Fruit fly (Drosophila melanogaster): ENCODE results near the gene Pkd2.
A peak's percentile ranks its signal among the peaks of the same experiment; 100 is the strongest.

Pkd2 gene

DNA sequence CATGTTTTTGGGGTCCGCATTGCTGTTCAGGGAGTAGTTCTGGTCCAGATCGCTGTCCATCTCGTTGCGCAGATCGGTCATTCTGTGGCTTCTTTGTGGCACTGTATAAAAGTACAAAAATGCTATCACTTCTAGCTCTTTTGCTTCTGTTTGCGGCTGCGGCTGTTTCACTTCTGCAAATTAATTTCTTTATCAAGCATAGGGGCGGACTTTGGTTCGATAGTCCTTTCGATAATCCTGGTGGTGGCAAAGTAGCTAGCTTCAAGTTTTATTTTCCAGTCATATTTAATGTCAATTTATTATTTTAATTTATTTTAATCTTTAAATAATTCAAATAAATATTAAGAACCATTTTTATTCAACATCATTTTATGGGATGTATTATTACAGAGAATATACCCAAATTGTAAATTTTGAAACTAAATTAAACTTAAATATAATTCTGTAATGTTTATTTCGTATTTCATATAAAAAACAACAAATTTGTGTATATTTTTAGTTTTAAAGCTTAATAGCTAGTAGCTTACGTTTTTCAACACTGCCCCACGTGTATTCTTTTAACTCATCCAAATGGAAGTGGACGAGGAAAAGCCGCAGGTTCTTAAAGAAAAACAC is 29.5 kb downstream of the Pkd2 start, which contains the start of the genes CG5446 and Trm1 (continued):
- TF ChIP-seq tll (GFP tag; optimal IDR thresholded peaks at IDR 0.05) (no peak), wek (GFP tag; optimal IDR thresholded peaks at IDR 0.05) (no peak), Hey (tag; optimal IDR thresholded peaks at IDR 0.05) (no peak), HHEX (GFP tag; optimal IDR thresholded peaks at IDR 0.05) (peak; percentile 46), CrebB (tag; optimal IDR thresholded peaks at IDR 0.05) (no peak), ham (GFP tag; IDR thresholded peaks at IDR 0.05) (no peak), CG11398 (GFP tag; optimal IDR thresholded peaks at IDR 0.05) (no peak), CG8944 (GFP tag; optimal IDR thresholded peaks at IDR 0.05) (no peak), Hr78 (GFP tag; optimal IDR thresholded peaks at IDR 0.05) (peak in 1 of 2 experiments; percentile 10), D19A (tag; optimal IDR thresholded peaks at IDR 0.05) (peak; percentile 78), CG33557 (GFP tag; optimal IDR thresholded peaks at IDR 0.05) (peak; percentile 67), CG4328 (GFP tag; optimal IDR thresholded peaks at IDR 0.05) (peak; percentile 53), CG2712 (tag; optimal IDR thresholded peaks at IDR 0.05) (peak; percentile 87), trem (tag; optimal IDR thresholded peaks at IDR 0.05) (peak; percentile 73), fd3F (GFP tag; optimal IDR thresholded peaks at IDR 0.05) (peak; percentile 45), esg (GFP tag; conservative IDR thresholded peaks at IDR 0.05) (no peak; the same call in 1 of the 2 replicates), CG10267 (tag; optimal IDR thresholded peaks at IDR 0.05) (peak; percentile 94), Kr (GFP tag; optimal IDR thresholded peaks at IDR 0.05) (no peak), CG6175 (GFP tag; IDR thresholded peaks at IDR 0.05) (no peak), CG30403 (GFP tag; optimal IDR thresholded peaks at IDR 0.05) (peak; percentile 76), zfh2 (GFP tag; optimal IDR thresholded peaks at IDR 0.05) (peak; percentile 3), slou (GFP tag; optimal IDR thresholded peaks at IDR 0.05) (no peak), CG17359 (tag; optimal IDR thresholded peaks at IDR 0.05) (peak; percentile 69), pfk (GFP tag; optimal IDR thresholded peaks at IDR 0.05) (no peak), CG18262 (tag; optimal IDR thresholded peaks at IDR 0.05) (peak; percentile 89), run (tag; optimal IDR thresholded peaks at IDR 0.05) (peak; percentile 45), CG11560 (tag; IDR thresholded peaks at IDR 0.05) (no peak), eyg (GFP tag; optimal IDR thresholded peaks at IDR 0.05) (no peak), gcm2 (GFP tag; optimal IDR thresholded peaks at IDR 0.05) (no peak), E2f1 (GFP tag; IDR thresholded peaks at IDR 0.05) (peak; percentile 48), CG17568 (GFP tag; optimal IDR thresholded peaks at IDR 0.05) (peak; percentile 26), disco-r (GFP tag; optimal IDR thresholded peaks at IDR 0.05) (no peak), CG7839 (tag; optimal IDR thresholded peaks at IDR 0.05) (peak; percentile 83), ato (GFP tag; IDR thresholded peaks at IDR 0.05; ENCODE audit: partially characterized antibody) (no peak), CG3407 (GFP tag; optimal IDR thresholded peaks at IDR 0.05) (peak; percentile 40), Dek (tag; optimal IDR thresholded peaks at IDR 0.05) (peak; percentile 74), shn (GFP tag; optimal IDR thresholded peaks at IDR 0.05) (no peak), Sry-β (GFP tag; optimal IDR thresholded peaks at IDR 0.05) (peak; percentile 86), CG4424 (GFP tag; optimal IDR thresholded peaks at IDR 0.05) (peak; percentile 67), bowl (GFP tag; IDR thresholded peaks at IDR 0.05) (no peak), CG9215 (GFP tag; IDR thresholded peaks at IDR 0.05) (peak; percentile 33; the same call in 1 of the 2 replicates), zf30C (GFP tag; optimal IDR thresholded peaks at IDR 0.05) (no peak), Scr (GFP tag; IDR thresholded peaks at IDR 0.05; ENCODE audit: partially characterized antibody) (peak; percentile 24; the same call in 1 of the 2 replicates), wdn (GFP tag; IDR thresholded peaks at IDR 0.05) (no peak), Usf (GFP tag; optimal IDR thresholded peaks at IDR 0.05) (peak; percentile 6), sima (GFP tag; optimal IDR thresholded peaks at IDR 0.05) (no peak), CG9437 (GFP tag; optimal IDR thresholded peaks at IDR 0.05) (peak; percentile 84), Pdp1 (GFP tag; optimal IDR thresholded peaks at IDR 0.05) (peak in 1 of 2 experiments; percentile 3), CG11093 (GFP tag; IDR thresholded peaks at IDR 0.05) (no peak)

Data from whole organism, embryonic.